Worm (Caenorhabditis elegans) whole organism, L3 larva: Measurements from ENCODE around the gene C42C1.12.

Experiments
- R02D3.7 ChIP-seq: fragments of 150-350 bp; optimal IDR thresholded peaks from 2 replicates; lab custom pipeline; 2014; ENCODE audit warnings: missing biosample characterization, missing genetic modification characterization
- fos-1 ChIP-seq: fragments of 150-350 bp; optimal IDR thresholded peaks from 2 replicates; lab custom pipeline; 2014; ENCODE audit warnings: missing biosample characterization, missing genetic modification characterization
- nhr-67 ChIP-seq: fragments of 150-350 bp; optimal IDR thresholded peaks from 2 replicates; lab custom pipeline; 2014; ENCODE audit warnings: missing biosample characterization, missing genetic modification characterization
- zag-1 ChIP-seq: fragments of 150-350 bp; optimal IDR thresholded peaks from 2 replicates; lab custom pipeline; 2014; ENCODE audit warnings: missing biosample characterization, missing genetic modification characterization
- ztf-4 ChIP-seq: fragments of 150-350 bp; optimal IDR thresholded peaks from 2 replicates; lab custom pipeline; 2014; ENCODE audit warnings: missing biosample characterization, missing genetic modification characterization

DNA sequence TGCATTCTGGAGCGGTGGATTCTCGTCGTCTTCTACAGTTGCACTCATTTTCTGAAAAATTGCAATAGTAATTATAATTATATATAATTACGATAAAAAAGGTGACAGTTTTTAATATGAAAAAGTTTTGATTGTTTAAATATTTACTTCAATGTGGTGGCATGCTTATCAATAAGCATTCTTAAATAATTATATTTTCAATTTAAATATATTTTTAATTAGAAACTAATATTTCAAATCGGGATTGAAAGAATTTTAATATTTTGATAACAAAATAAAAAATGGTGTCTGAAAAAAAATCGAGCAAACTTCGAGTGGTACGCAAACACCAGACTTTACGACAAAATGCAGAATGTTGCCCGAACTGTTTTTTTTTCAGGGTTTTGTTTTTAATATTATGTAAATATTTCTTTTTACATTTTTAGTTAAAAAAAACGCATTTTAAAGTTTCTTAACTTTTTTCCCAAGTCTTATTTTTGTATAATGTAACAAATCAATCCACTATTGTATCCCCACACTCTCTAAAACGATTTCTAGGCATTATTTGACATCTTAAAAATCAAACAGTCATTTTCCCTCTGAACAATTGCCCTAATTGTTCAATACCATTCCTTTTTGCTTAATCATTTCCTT is at the start of gene C42C1.12, which contains the start of gene C42C1.19:
- TF ChIP-seq zag-1 (tag; lab: Kevin White, UChicago) (no peak), ztf-4 (no peak), fos-1 (no peak), nhr-67 (tag; lab: Kevin White, UChicago) (no peak), R02D3.7 (no peak)
